Worm (Caenorhabditis elegans) whole organism, L1 larva: ENCODE measurements around the gene anoh-2.

Experiments used
- C16A3.4 ChIP-seq: fragments of 150-350 bp; optimal IDR thresholded peaks from 2 replicates; lab custom pipeline; 2014; ENCODE audit warnings: missing biosample characterization, missing genetic modification characterization
- Y116A8C.19 ChIP-seq: sonication (generic microtip); optimal IDR thresholded peaks from 2 replicates; lab custom pipeline; 2016; ENCODE audit warnings: missing compliant biosample characterization, missing genetic modification characterization, borderline replicate concordance
- aha-1 ChIP-seq: fragments of 150-350 bp; optimal IDR thresholded peaks from 2 replicates; lab custom pipeline; 2014; ENCODE audit warnings: missing biosample characterization, missing genetic modification characterization
- alr-1 ChIP-seq: fragments of 200-800 bp; sonication (Bioruptor generic); optimal IDR thresholded peaks from 2 replicates; lab custom pipeline; 2018; ENCODE audit warnings: borderline replicate concordance, mild to moderate bottlenecking, missing genetic modification characterization, missing compliant biosample characterization
- blmp-1 ChIP-seq: fragments of 150-350 bp; optimal IDR thresholded peaks from 2 replicates; lab custom pipeline; 2014; ENCODE audit warnings: missing biosample characterization, missing genetic modification characterization
- ceh-90 ChIP-seq: sonication (generic microtip); optimal IDR thresholded peaks from 2 replicates; lab custom pipeline; 2016; ENCODE audit warnings: missing genetic modification characterization, missing compliant biosample characterization
- elt-2 ChIP-seq: sonication (generic microtip); optimal IDR thresholded peaks from 2 replicates; lab custom pipeline; 2016; ENCODE audit warnings: missing genetic modification characterization, mild to moderate bottlenecking, inconsistent platforms, missing compliant biosample characterization, missing genetic modification reagents
- elt-3 ChIP-seq, 6 experiments: fragments of 150-350 bp in 1 of 6; sonication (generic microtip); optimal IDR thresholded peaks; 2 replicates each; lab custom pipeline; 2017 to 2018; ENCODE audit warnings: missing biosample characterization in 6 of 6, missing genetic modification characterization in 6 of 6, inconsistent platforms in 1 of 6
- ets-5 ChIP-seq: fragments of 200-800 bp; sonication (Bioruptor generic); IDR thresholded peaks from 2 replicates; pipeline ENCODE4 v1.3.6; 2022; ENCODE audit warnings: missing genetic modification characterization, missing compliant biosample characterization
- fkh-4 ChIP-seq: sonication (generic microtip); optimal IDR thresholded peaks from 2 replicates; lab custom pipeline; 2016; ENCODE audit warnings: missing compliant biosample characterization, missing genetic modification characterization, borderline replicate concordance
- grh-1 ChIP-seq: fragments of 200-800 bp; sonication (Bioruptor generic); IDR thresholded peaks from 2 replicates; pipeline ENCODE4 v1.3.6; 2022; ENCODE audit warnings: missing genetic modification reagents, missing genetic modification characterization, missing compliant biosample characterization
- hlh-17 ChIP-seq: fragments of 200-800 bp; sonication (Bioruptor generic); optimal IDR thresholded peaks from 2 replicates; lab custom pipeline; 2018; ENCODE audit warnings: missing genetic modification characterization, mild to moderate bottlenecking, missing compliant biosample characterization, moderate library complexity, borderline replicate concordance
- hlh-4 ChIP-seq: sonication (generic microtip); optimal IDR thresholded peaks from 2 replicates; lab custom pipeline; 2016; ENCODE audit warnings: mild to moderate bottlenecking, missing genetic modification characterization, missing compliant biosample characterization
- hpl-2 ChIP-seq: fragments of 150-350 bp; optimal IDR thresholded peaks from 2 replicates; lab custom pipeline; 2014; ENCODE audit warnings: missing biosample characterization, missing genetic modification reagents, missing genetic modification characterization
- irx-1 ChIP-seq: sonication (generic microtip); optimal IDR thresholded peaks from 2 replicates; lab custom pipeline; 2016; ENCODE audit warnings: missing genetic modification characterization, missing compliant biosample characterization
- isw-1 ChIP-seq: fragments of 200-800 bp; sonication (Bioruptor generic); IDR thresholded peaks from 2 replicates; pipeline ENCODE4 v1.3.6; 2022; ENCODE audit warnings: missing genetic modification characterization, missing compliant biosample characterization
- jun-1 ChIP-seq: fragments of 150-350 bp; optimal IDR thresholded peaks from 2 replicates; lab custom pipeline; 2014; ENCODE audit warnings: missing biosample characterization, missing genetic modification reagents, missing genetic modification characterization
- lin-13 ChIP-seq: fragments of 150-350 bp; optimal IDR thresholded peaks from 2 replicates; lab custom pipeline; 2014; ENCODE audit warnings: missing biosample characterization, missing genetic modification reagents, missing genetic modification characterization
- lin-14 ChIP-seq: fragments of 200-800 bp; sonication (Bioruptor generic); optimal IDR thresholded peaks from 2 replicates; lab custom pipeline; 2018; ENCODE audit warnings: mild to moderate bottlenecking, missing genetic modification characterization, moderate library complexity, missing compliant biosample characterization
- lin-39 ChIP-seq: fragments of 150-350 bp; optimal IDR thresholded peaks from 2 replicates; lab custom pipeline; 2014; ENCODE audit warnings: missing biosample characterization, missing genetic modification reagents, missing genetic modification characterization
- mab-9 ChIP-seq: fragments of 200-800 bp; sonication (Bioruptor generic); IDR thresholded peaks from 2 replicates; pipeline ENCODE4 v1.3.6; 2022; ENCODE audit warnings: missing genetic modification reagents, missing genetic modification characterization, missing compliant biosample characterization
- mdl-1 ChIP-seq, 2 experiments: fragments of 150-350 bp; optimal IDR thresholded peaks; 2 replicates each; lab custom pipeline; 2014 to 2017; ENCODE audit warnings: missing biosample characterization in 2 of 2, missing genetic modification characterization in 2 of 2, inconsistent platforms in 1 of 2
- mep-1 ChIP-seq: fragments of 150-350 bp; optimal IDR thresholded peaks from 2 replicates; lab custom pipeline; 2014; ENCODE audit warnings: missing biosample characterization, missing genetic modification characterization
- nhr-11 ChIP-seq: fragments of 150-350 bp; optimal IDR thresholded peaks from 2 replicates; lab custom pipeline; 2014; ENCODE audit warnings: missing biosample characterization, missing genetic modification characterization
- nhr-12 ChIP-seq: sonication (generic microtip); optimal IDR thresholded peaks from 2 replicates; lab custom pipeline; 2017; ENCODE audit warnings: missing biosample characterization, missing genetic modification characterization
- nhr-19 ChIP-seq: fragments of 200-800 bp; sonication (Bioruptor generic); conservative IDR thresholded peaks from 2 replicates; pipeline ENCODE4 v1.3.6; 2022; ENCODE audit warnings: missing genetic modification characterization, missing compliant biosample characterization
- nhr-237 ChIP-seq: fragments of 150-350 bp; optimal IDR thresholded peaks from 2 replicates; lab custom pipeline; 2014; ENCODE audit warnings: missing biosample characterization, missing genetic modification characterization
- nhr-47 ChIP-seq: sonication (generic microtip); optimal IDR thresholded peaks from 2 replicates; lab custom pipeline; 2016; ENCODE audit warnings: mild to moderate bottlenecking, missing genetic modification characterization, moderate library complexity, missing compliant biosample characterization
- nhr-71 ChIP-seq: sonication (generic microtip); optimal IDR thresholded peaks from 2 replicates; lab custom pipeline; 2016; ENCODE audit warnings: mild to moderate bottlenecking, missing genetic modification characterization, moderate library complexity, missing compliant biosample characterization
- nhr-84 ChIP-seq: sonication (generic microtip); optimal IDR thresholded peaks from 2 replicates; lab custom pipeline; 2017; ENCODE audit warnings: missing biosample characterization, missing genetic modification characterization
- nhr-90 ChIP-seq: sonication (generic microtip); optimal IDR thresholded peaks from 2 replicates; lab custom pipeline; 2016; ENCODE audit warnings: mild to moderate bottlenecking, missing genetic modification characterization, missing compliant biosample characterization; ENCODE audit not compliant: poor library complexity
- pag-3 ChIP-seq: sonication (generic microtip); optimal IDR thresholded peaks from 2 replicates; lab custom pipeline; 2017; ENCODE audit warnings: missing genetic modification characterization, mild to moderate bottlenecking, missing compliant biosample characterization, antibody characterized with exemption, borderline replicate concordance; ENCODE audit not compliant: insufficient read depth
- pax-3 ChIP-seq: fragments of 200-800 bp; sonication (Bioruptor generic); optimal IDR thresholded peaks from 2 replicates; lab custom pipeline; 2018; ENCODE audit warnings: mild to moderate bottlenecking, missing genetic modification characterization, moderate library complexity, missing compliant biosample characterization
- pqm-1 ChIP-seq: sonication (generic microtip); optimal IDR thresholded peaks from 3 replicates; lab custom pipeline; 2017; ENCODE audit warnings: missing biosample characterization, missing genetic modification characterization
- rnt-1 ChIP-seq: sonication (generic microtip); optimal IDR thresholded peaks from 2 replicates; lab custom pipeline; 2016; ENCODE audit warnings: mild to moderate bottlenecking, missing genetic modification characterization, moderate library complexity, missing compliant biosample characterization
- snpc-4 ChIP-seq: fragments of 150-350 bp; optimal IDR thresholded peaks from 2 replicates; lab custom pipeline; 2014; ENCODE audit warnings: missing biosample characterization, missing genetic modification characterization
- sptf-1 ChIP-seq: fragments of 150-350 bp; optimal IDR thresholded peaks from 2 replicates; lab custom pipeline; 2014; ENCODE audit warnings: missing biosample characterization, missing genetic modification characterization
- unc-30 ChIP-seq: sonication (generic microtip); optimal IDR thresholded peaks from 2 replicates; lab custom pipeline; 2017; ENCODE audit warnings: missing biosample characterization, missing genetic modification characterization
- unc-86 ChIP-seq: sonication (generic microtip); optimal IDR thresholded peaks from 2 replicates; lab custom pipeline; 2016; ENCODE audit warnings: missing genetic modification characterization, missing compliant biosample characterization
- vab-15 ChIP-seq: sonication (generic microtip); optimal IDR thresholded peaks from 2 replicates; lab custom pipeline; 2017; ENCODE audit warnings: missing genotype, mild to moderate bottlenecking, missing genetic modification characterization, missing compliant biosample characterization
- xbp-1 ChIP-seq: sonication (generic microtip); optimal IDR thresholded peaks from 2 replicates; lab custom pipeline; 2016; ENCODE audit warnings: missing genetic modification characterization, missing compliant biosample characterization
- ztf-11 ChIP-seq, 2 experiments: sonication (generic microtip); optimal IDR thresholded peaks; 2 replicates each; lab custom pipeline; 2016 to 2017; ENCODE audit warnings: missing genetic modification characterization in 2 of 2, missing biosample characterization in 1 of 2, missing compliant biosample characterization in 1 of 2
- ztf-4 ChIP-seq: fragments of 150-350 bp; optimal IDR thresholded peaks from 2 replicates; lab custom pipeline; 2014; ENCODE audit warnings: missing biosample characterization, missing genetic modification characterization

Gene anoh-2

DNA sequence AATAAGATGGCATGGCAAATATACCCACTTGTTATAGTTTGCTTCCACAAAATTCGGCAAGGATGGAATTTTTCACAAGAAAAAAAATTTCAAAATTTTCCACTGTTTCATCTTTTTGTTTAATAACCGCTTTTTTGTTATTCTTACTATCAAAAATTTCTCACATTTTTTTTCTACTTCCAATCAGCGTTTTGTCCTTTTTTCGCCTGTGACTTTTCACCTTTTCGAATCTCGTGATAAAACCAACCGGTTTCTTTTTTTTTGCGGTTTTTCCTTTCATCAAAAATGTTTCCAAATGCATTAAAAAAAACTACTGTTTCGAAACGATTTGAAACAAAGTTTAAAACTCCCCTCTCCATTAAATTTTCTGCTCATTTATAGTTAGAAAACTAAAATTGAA lies 21.0 kb downstream of the anoh-2 start:
- TF ChIP-seq blmp-1 (tag; lab: Kevin White, UChicago) = peak; percentile 62
- no peak for TF ChIP-seq vab-15 (tag; lab: Kevin White, UChicago)
- TF ChIP-seq elt-3 (tag; optimal IDR thresholded peaks at IDR 0.05; lab: Kevin White, UChicago) = peak in 1 of 6 experiments; percentile 11

DNA sequence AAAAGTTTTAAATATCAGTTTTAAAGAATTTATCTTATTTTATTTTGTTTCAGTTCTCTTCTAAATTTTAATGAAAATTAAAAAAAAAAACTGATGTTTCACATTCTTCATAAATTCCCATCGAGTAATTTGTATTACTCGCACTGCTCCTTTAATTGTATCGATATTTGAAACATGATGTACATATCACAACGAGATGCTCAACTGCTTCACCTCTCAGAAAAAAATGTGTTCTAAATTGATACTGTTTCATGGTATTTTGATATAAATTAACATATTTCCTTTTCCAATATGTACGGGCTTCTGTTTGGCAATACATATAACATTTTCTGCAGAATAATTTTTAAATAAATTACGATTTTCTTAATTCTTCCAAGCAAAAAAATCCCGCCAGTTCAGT lies 29.6 kb downstream of the anoh-2 start:
- TF ChIP-seq nhr-47 (tag; lab: Kevin White, UChicago) (no peak), ets-5 (GFP tag; lab: Robert Waterston, UW) (no peak), isw-1 (GFP tag; lab: Robert Waterston, UW) (no peak), Y116A8C.19 (tag; lab: Kevin White, UChicago) (no peak), mab-9 (GFP tag; lab: Robert Waterston, UW) (no peak), irx-1 (tag; lab: Kevin White, UChicago) (no peak), mep-1 (tag; lab: Kevin White, UChicago) (no peak), nhr-19 (no peak), aha-1 (no peak), snpc-4 (tag; lab: Kevin White, UChicago) (no peak), hlh-17 (GFP tag; lab: Kevin White, UChicago) (no peak), elt-2 (tag; lab: Kevin White, UChicago) (no peak), grh-1 (GFP tag; lab: Robert Waterston, UW) (no peak), pag-3 (no peak), ceh-90 (tag; lab: Kevin White, UChicago) (no peak), nhr-84 (tag; lab: Kevin White, UChicago) (no peak), lin-14 (GFP tag; lab: Kevin White, UChicago) (no peak)

DNA sequence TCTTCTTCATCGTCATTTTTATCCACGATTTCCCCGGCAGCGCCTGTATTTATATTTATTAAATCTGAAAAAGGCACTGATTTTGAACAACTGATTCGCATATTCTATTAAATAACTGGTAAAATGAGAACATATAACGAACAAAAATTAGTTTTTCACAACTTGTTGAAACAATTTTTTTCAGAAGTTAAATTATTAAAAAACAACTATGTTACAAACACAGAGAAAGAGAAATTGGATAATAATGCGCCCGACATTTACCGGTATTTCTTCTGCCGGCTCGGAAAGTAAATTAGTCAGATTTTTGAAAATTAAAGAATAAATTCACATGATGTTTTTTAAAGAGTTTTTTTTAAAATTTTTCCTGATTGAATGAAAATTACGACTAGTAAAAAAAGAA lies 41.7 kb downstream of the anoh-2 start, which contains the start of gene haf-8:
TSS of gene haf-8 (minus strand) at position 101 of the 400 bp plus-strand sequence.
- TF ChIP-seq hpl-2 (GFP tag; lab: Kevin White, UChicago) (no peak), hlh-4 (tag; lab: Kevin White, UChicago) (no peak), nhr-84 (tag; lab: Kevin White, UChicago) (no peak), sptf-1 (tag; lab: Kevin White, UChicago) (no peak), C16A3.4 (tag; lab: Kevin White, UChicago) (no peak), nhr-19 (no peak), pag-3 (no peak), nhr-12 (tag; lab: Kevin White, UChicago) (no peak), nhr-237 (tag; lab: Kevin White, UChicago) (no peak), jun-1 (tag; lab: Kevin White, UChicago) (no peak), fkh-4 (no peak), pqm-1 (tag; lab: Kevin White, UChicago) (no peak), vab-15 (tag; lab: Kevin White, UChicago) (no peak), nhr-71 (tag; lab: Kevin White, UChicago) (no peak), lin-13 (GFP tag; lab: Kevin White, UChicago) (no peak)

DNA sequence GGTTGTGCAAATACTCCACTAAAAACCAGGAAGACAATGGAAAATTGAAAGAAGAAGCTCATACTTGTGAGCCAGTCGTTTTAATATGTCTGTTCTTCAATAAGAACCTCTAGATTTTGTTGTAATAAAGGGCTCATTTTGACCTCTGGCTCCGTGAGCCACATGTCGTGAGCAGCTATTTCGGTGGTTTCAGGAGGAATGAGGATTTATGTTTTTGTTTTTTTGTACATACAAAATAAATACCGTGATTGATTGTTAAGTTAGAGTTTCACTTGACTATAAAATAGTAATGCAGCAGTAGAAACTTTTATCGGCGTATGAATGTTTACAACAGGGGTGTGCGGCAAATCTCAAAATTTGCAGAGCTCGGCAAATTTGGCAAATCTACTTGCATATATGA lies 46.0 kb downstream of the anoh-2 start, which contains the start of gene Y57G11C.40:
TSS of gene Y57G11C.40 (minus strand) at position 101 of the 400 bp plus-strand sequence.
- TF ChIP-seq mdl-1 (tag; optimal IDR thresholded peaks at IDR 0.05; lab: Kevin White, UChicago) = no peak
- no peak for TF ChIP-seq nhr-90 (tag; lab: Kevin White, UChicago)
- no peak for TF ChIP-seq lin-39 (tag; lab: Kevin White, UChicago)
- no peak for TF ChIP-seq lin-13 (GFP tag; lab: Kevin White, UChicago)
- TF ChIP-seq nhr-84 (tag; lab: Kevin White, UChicago) = no peak
- no peak for TF ChIP-seq ztf-11 (tag; optimal IDR thresholded peaks at IDR 0.05; lab: Kevin White, UChicago)
- no peak for TF ChIP-seq Y116A8C.19 (tag; lab: Kevin White, UChicago)
- TF ChIP-seq nhr-12 (tag; lab: Kevin White, UChicago) = no peak
- TF ChIP-seq nhr-11 (tag; lab: Kevin White, UChicago) = no peak
- TF ChIP-seq xbp-1 (tag; lab: Kevin White, UChicago) = no peak
- TF ChIP-seq nhr-19 = no peak
- no peak for TF ChIP-seq ztf-4 (tag; lab: Kevin White, UChicago)
- TF ChIP-seq grh-1 (GFP tag; lab: Robert Waterston, UW) = no peak
- TF ChIP-seq unc-30 (tag; lab: Kevin White, UChicago) = no peak
- no peak for TF ChIP-seq unc-86
- TF ChIP-seq alr-1 (tag; lab: Kevin White, UChicago) = no peak
- no peak for TF ChIP-seq hlh-4 (tag; lab: Kevin White, UChicago)
- TF ChIP-seq fkh-4 = no peak
- TF ChIP-seq rnt-1 (tag; lab: Kevin White, UChicago) = no peak
- no peak for TF ChIP-seq pax-3 (tag; lab: Kevin White, UChicago)
